Worm (Caenorhabditis elegans): Measurements from ENCODE around the gene Y75B7B.2.

Gene Y75B7B.2

DNA sequence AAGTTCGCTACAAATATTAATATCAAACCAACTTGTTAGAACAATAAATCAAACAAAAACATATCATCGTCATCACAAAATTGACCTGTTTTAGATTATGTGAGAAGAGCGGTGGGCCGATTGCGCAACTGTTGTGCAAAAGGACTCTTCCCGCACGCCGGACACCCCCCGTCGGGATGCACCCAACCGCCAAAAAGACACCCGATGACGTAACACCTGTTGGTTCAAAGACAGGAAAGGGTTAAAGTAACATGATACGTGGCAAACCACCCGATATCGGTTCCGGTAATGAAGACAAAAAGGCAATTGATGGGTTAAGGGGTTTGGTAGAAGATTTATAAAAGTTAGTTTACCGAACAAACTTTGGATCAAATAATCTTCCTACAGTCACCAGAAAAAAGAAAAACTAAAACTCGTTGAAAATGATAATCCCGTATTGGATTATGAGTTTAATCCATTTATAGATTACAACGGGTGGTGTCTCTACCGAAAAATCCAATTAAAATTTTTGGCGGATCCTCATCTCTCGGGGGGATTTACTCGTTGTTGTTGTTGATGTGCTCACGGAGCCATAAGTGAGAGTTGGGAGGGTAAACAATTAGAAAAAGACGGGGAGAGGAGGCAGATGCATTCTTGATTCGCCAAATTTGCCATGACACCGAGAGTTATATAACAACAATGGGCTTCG lies 31.7 kb downstream of the Y75B7B.2 start:
- TF ChIP-seq ztf-11 (tag; optimal IDR thresholded peaks at IDR 0.05): no peak
- no peak for TF ChIP-seq sem-4 (tag; optimal IDR thresholded peaks at IDR 0.05)

DNA sequence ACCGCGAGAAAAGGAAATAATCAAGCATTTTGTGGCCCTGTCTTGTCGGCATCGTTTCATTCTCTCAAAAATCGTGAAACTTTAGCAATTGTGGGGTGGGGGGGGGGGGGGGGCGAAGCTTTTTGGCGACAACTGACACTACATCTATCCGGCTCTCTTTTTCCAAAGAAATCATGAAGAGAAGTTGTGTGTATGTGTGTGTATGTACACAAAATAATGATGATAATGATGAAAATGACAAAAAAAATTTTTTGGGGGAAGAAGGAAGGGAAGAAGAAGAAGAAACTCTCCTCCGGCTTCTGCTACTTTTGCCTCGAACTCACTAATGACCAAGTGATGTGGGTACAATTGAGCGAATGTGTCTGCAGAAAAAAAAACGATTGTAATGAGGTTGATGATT lies 32.8 kb downstream of the Y75B7B.2 start:
- TF ChIP-seq sma-9 (GFP tag; optimal IDR thresholded peaks at IDR 0.05) (peak; percentile 12), sma-9 (tag; optimal IDR thresholded peaks at IDR 0.05) (no peak), nhr-129 (tag; optimal IDR thresholded peaks at IDR 0.05) (peak; percentile 35), crh-2 (tag; optimal IDR thresholded peaks at IDR 0.05) (no peak), nhr-11 (tag; optimal IDR thresholded peaks at IDR 0.05) (no peak), lin-39 (tag; optimal IDR thresholded peaks at IDR 0.05) (no peak), fos-1 (tag; optimal IDR thresholded peaks at IDR 0.05) (no peak)

DNA sequence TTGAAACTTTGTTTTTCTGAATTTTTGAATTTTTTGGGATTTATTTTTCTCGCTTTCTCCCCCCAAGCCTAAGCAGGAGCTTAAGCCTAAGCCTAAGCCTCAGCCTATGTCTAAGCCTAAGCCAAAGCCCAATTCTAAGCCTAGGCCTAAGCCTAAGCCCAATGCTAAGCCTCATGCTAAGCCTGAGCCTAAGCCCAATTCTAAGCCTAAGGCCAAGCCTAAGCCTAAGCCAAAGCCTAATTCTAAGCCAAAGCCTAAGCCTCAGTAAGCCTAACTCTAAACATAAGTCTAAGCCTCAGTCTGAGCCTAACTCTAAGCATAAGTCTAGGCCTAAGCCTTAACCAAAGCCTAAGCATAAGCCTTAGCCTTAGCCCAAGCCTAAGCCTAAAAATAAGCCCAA lies 33.4 kb downstream of the Y75B7B.2 start:
- TF ChIP-seq ceh-82 (tag; optimal IDR thresholded peaks at IDR 0.05) (no peak), ZK546.5 (tag; optimal IDR thresholded peaks at IDR 0.05) (no peak), lin-11 (tag; optimal IDR thresholded peaks at IDR 0.05) (no peak), snpc-4 (tag; optimal IDR thresholded peaks at IDR 0.05) (no peak), gmeb-1 (tag; optimal IDR thresholded peaks at IDR 0.05) (no peak), sma-3 (GFP tag; optimal IDR thresholded peaks at IDR 0.05) (no peak), nhr-237 (tag; optimal IDR thresholded peaks at IDR 0.05) (no peak), peb-1 (tag; optimal IDR thresholded peaks at IDR 0.05) (no peak)

DNA sequence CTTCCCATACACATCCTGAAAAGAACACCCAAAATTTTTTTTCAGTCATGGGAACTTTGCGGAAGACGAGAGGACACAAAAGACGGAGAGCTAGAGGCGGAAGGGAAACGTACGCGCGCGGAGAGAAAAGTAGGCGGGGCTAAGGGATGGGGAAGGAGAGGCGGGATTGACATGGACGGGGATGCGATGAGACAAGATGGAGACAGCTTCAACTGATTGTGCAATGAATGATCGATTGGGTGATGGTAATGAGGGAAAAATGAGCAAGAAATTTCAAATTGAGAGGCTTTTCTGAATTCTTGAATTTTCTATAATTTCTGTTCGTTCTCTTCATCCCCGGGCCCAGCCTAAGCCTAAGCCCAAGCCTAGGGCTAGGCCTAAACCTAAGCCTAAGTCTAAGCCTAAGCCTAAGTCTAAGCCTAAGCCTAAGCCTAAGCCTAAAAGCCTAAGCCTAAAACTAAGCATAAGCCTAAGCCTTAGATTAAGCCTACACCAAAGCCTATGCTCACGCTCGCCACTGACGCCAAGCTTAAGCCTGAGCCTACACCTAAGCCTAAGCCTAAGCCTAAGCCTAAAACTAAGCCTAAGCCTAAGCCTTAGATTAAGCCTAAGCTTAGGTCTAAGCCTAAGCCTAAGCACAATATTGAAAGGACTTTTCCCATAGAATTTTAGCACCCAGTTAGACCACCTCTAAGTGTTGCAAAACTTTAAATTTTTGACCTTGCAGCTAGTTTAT lies 39.3 kb downstream of the Y75B7B.2 start:
- TF ChIP-seq snpc-4 (tag; optimal IDR thresholded peaks at IDR 0.05) (no peak), ztf-11 (tag; optimal IDR thresholded peaks at IDR 0.05) (no peak), lsy-2 (tag; optimal IDR thresholded peaks at IDR 0.05) (no peak), mbf-1 (tag; optimal IDR thresholded peaks at IDR 0.05) (no peak), ceh-16 (tag; optimal IDR thresholded peaks at IDR 0.05) (no peak), F13H6.1 (tag; optimal IDR thresholded peaks at IDR 0.05) (no peak), Y55F3AM.14 (GFP tag; optimal IDR thresholded peaks at IDR 0.05) (no peak), sma-9 (GFP tag; optimal IDR thresholded peaks at IDR 0.05) (no peak), sma-9 (tag; optimal IDR thresholded peaks at IDR 0.05) (no peak), dmd-4 (tag; optimal IDR thresholded peaks at IDR 0.05) (no peak), ztf-4 (tag; optimal IDR thresholded peaks at IDR 0.05) (no peak), aly-2 (tag; optimal IDR thresholded peaks at IDR 0.05) (no peak), gmeb-1 (tag; optimal IDR thresholded peaks at IDR 0.05) (no peak), R02D3.7 (tag; optimal IDR thresholded peaks at IDR 0.05) (no peak)

DNA sequence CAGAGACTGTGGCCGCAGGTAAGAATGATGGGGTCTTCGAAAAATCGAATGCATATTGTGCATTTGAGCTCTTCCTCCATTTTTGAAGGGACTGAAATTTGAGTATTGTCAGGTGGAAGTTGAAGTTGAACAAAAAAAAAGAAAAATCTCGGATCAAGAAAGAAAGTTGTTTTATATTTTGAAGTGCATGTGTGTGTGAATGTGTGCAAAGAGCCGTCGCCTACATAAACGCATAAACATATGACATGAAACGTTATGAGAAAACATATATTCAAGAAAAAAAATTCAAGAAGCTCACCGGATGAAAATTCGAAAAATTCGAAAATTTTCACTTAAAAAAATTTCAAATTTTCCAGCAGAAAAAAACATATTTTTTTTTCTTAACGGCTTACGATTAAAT lies 40.5 kb downstream of the Y75B7B.2 start, which contains the start of gene madd-2:
TSS of gene madd-2 (minus strand) at position 101 of the 400 bp plus-strand sequence.
- no peak for TF ChIP-seq crh-2 (tag; optimal IDR thresholded peaks at IDR 0.05)
- no peak for TF ChIP-seq sma-9 (GFP tag; optimal IDR thresholded peaks at IDR 0.05)
- no peak for TF ChIP-seq sma-9 (tag; optimal IDR thresholded peaks at IDR 0.05)
- no peak for TF ChIP-seq nhr-6 (tag; optimal IDR thresholded peaks at IDR 0.05)
- no peak for TF ChIP-seq unc-55 (GFP tag; optimal IDR thresholded peaks at IDR 0.05)

DNA sequence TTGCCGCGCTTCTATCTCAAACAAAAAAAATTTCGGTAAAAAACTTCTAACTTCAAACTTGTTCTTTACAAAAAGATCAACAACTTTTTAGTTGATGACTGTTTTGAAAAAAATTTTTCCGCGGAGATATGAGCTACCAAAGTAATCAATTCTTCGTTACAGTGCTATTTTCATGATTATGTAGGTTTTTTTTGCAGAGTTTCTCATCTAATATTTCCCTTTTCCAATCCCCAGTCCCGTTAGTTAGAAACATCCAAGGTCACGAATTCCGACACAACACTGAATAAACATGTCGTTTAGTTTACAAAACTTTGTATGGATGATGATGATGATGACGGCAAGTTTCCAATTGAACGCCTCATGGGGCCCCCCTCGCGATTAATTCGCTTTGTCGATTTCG lies 43.2 kb downstream of the Y75B7B.2 start:
- TF ChIP-seq fos-1 (tag; optimal IDR thresholded peaks at IDR 0.05) (no peak), nhr-12 (tag; optimal IDR thresholded peaks at IDR 0.05) (no peak), nhr-10 (tag; optimal IDR thresholded peaks at IDR 0.05) (no peak), unc-62 (GFP tag; optimal IDR thresholded peaks at IDR 0.05) (no peak), aly-2 (tag; optimal IDR thresholded peaks at IDR 0.05) (no peak), unc-55 (GFP tag; optimal IDR thresholded peaks at IDR 0.05) (no peak), nhr-6 (tag; optimal IDR thresholded peaks at IDR 0.05) (no peak), mab-5 (tag; optimal IDR thresholded peaks at IDR 0.05) (no peak), nhr-77 (tag; optimal IDR thresholded peaks at IDR 0.05) (no peak), nhr-23 (tag; optimal IDR thresholded peaks at IDR 0.05) (no peak)
